Fruit fly (Drosophila melanogaster): ENCODE data around the gene Slc25A46b.

The Slc25A46b gene

DNA sequence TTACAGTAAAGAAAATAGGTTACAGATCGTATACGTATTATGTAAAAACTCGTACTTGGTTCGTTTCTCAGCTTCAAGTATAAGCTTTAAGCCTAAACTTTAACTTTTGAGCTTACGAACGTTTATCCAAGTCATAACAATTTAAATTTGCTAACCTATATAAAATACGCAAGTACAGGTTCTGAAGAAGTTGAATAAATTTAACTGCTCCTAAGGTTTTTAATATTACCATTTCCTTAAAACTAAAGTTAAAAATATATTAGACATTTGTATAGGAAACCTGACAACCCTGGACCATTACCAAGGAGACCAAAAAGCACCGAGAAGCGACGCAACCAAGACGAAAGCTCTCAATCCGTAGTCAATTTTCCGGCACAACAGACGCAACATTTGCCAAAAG is 23.3 kb downstream of the Slc25A46b start, which contains the start of gene CG5758 (continued):
- peak; percentile 38 for TF ChIP-seq unpg (GFP tag; optimal IDR thresholded peaks at IDR 0.05)
- no peak for TF ChIP-seq CG17829 (tag; optimal IDR thresholded peaks at IDR 0.05)
- TF ChIP-seq ind (GFP tag; optimal IDR thresholded peaks at IDR 0.05): no peak
- no peak for TF ChIP-seq ac (GFP tag; optimal IDR thresholded peaks at IDR 0.05)
- no peak for TF ChIP-seq vfl (GFP tag; optimal IDR thresholded peaks at IDR 0.05)
- TF ChIP-seq CG18011 (GFP tag; optimal IDR thresholded peaks at IDR 0.05): no peak
- TF ChIP-seq CG13424 (tag; optimal IDR thresholded peaks at IDR 0.05): no peak
- no peak for TF ChIP-seq zen2 (GFP tag; IDR thresholded peaks at IDR 0.05; ENCODE audit: partially characterized antibody)
- TF ChIP-seq usp (GFP tag; optimal IDR thresholded peaks at IDR 0.05): no peak
- TF ChIP-seq ftz-f1 (GFP tag; optimal IDR thresholded peaks at IDR 0.05): peak; percentile 42
- 0 out of 2 replicates have a peak, but pooled peaks have one; percentile 6 for TF ChIP-seq CG6689 (GFP tag; IDR thresholded peaks at IDR 0.05)
- TF ChIP-seq otp (GFP tag; IDR thresholded peaks at IDR 0.05): no peak
- no peak for TF ChIP-seq prd (optimal IDR thresholded peaks at IDR 0.05)
- no peak for TF ChIP-seq prd (GFP tag; IDR thresholded peaks at IDR 0.05)
- peak; percentile 11 for TF ChIP-seq CG4424 (GFP tag; optimal IDR thresholded peaks at IDR 0.05)
- no peak for TF ChIP-seq CG4730 (GFP tag; IDR thresholded peaks at IDR 0.05)
- TF ChIP-seq CG7786 (GFP tag; optimal IDR thresholded peaks at IDR 0.05): no peak
- TF ChIP-seq Mes4 (GFP tag; optimal IDR thresholded peaks at IDR 0.05): no peak
- TF ChIP-seq amos (GFP tag; IDR thresholded peaks at IDR 0.05; ENCODE audit: partially characterized antibody): no peak; the same call in 1 of the 2 replicates
- no peak for TF ChIP-seq ATbp (GFP tag; optimal IDR thresholded peaks at IDR 0.05)
- no peak for TF ChIP-seq da (GFP tag; optimal IDR thresholded peaks at IDR 0.05)
- no peak for TF ChIP-seq fru (optimal IDR thresholded peaks at IDR 0.05)
- TF ChIP-seq exex (tag; optimal IDR thresholded peaks at IDR 0.05): peak; percentile 21
- TF ChIP-seq scrt (GFP tag; optimal IDR thresholded peaks at IDR 0.05): no peak
- peak; percentile 57 for TF ChIP-seq CG5180 (GFP tag; optimal IDR thresholded peaks at IDR 0.05)
- no peak for TF ChIP-seq Ada2b (GFP tag; IDR thresholded peaks at IDR 0.05)
- TF ChIP-seq CG14014 (GFP tag; IDR thresholded peaks at IDR 0.05): no peak; the same call in 1 of the 2 replicates
- no peak for TF ChIP-seq ham (GFP tag; IDR thresholded peaks at IDR 0.05)
- TF ChIP-seq bbx (GFP tag; IDR thresholded peaks at IDR 0.05; ENCODE audit: partially characterized antibody): no peak
- TF ChIP-seq trh (GFP tag; optimal IDR thresholded peaks at IDR 0.05): no peak
- TF ChIP-seq lbe (GFP tag; optimal IDR thresholded peaks at IDR 0.05): peak; percentile 0
- no peak for TF ChIP-seq fd64A (GFP tag; optimal IDR thresholded peaks at IDR 0.05)
- no peak for TF ChIP-seq Ets97D (GFP tag; optimal IDR thresholded peaks at IDR 0.05)
- TF ChIP-seq CG9797 (GFP tag; optimal IDR thresholded peaks at IDR 0.05): no peak
- peak; percentile 51 for TF ChIP-seq CG15514 (GFP tag; optimal IDR thresholded peaks at IDR 0.05)
- TF ChIP-seq CG10462 (GFP tag; optimal IDR thresholded peaks at IDR 0.05): no peak
- no peak for TF ChIP-seq dati (GFP tag; IDR thresholded peaks at IDR 0.05)
- no peak for TF ChIP-seq dimm (GFP tag; IDR thresholded peaks at IDR 0.05)
- TF ChIP-seq CG17186 (GFP tag; optimal IDR thresholded peaks at IDR 0.05): no peak
- no peak for TF ChIP-seq yki (optimal IDR thresholded peaks at IDR 0.05)
- no peak for TF ChIP-seq onecut (GFP tag; IDR thresholded peaks at IDR 0.05)
- TF ChIP-seq aop (GFP tag; IDR thresholded peaks at IDR 0.05): no peak
- TF ChIP-seq pita (GFP tag; optimal IDR thresholded peaks at IDR 0.05): peak; percentile 19
- no peak for TF ChIP-seq tgo (GFP tag; IDR thresholded peaks at IDR 0.05)
- no peak for TF ChIP-seq CG4854 (GFP tag; optimal IDR thresholded peaks at IDR 0.05)
- no peak for TF ChIP-seq Dll (GFP tag; IDR thresholded peaks at IDR 0.05; ENCODE audit: partially characterized antibody)
- no peak for TF ChIP-seq CG16863 (GFP tag; optimal IDR thresholded peaks at IDR 0.05)
- TF ChIP-seq CG13624 (GFP tag; optimal IDR thresholded peaks at IDR 0.05): peak; percentile 13
- TF ChIP-seq CG10147 (GFP tag; optimal IDR thresholded peaks at IDR 0.05): peak; percentile 49
- TF ChIP-seq CG32532 (GFP tag; IDR thresholded peaks at IDR 0.05): peak; percentile 42; the same call in 1 of the 2 replicates
- no peak for TF ChIP-seq Sry-β (GFP tag; optimal IDR thresholded peaks at IDR 0.05)
- TF ChIP-seq Oaz (GFP tag; IDR thresholded peaks at IDR 0.05): no peak
- TF ChIP-seq stc (GFP tag; IDR thresholded peaks at IDR 0.05): no peak

Measured in whole organism, embryonic.